Worm (Caenorhabditis elegans): Measurements from ENCODE around the gene C33G8.2.

Gene C33G8.2

ce11 chrV:6998303-6998884 lies 11.2 kb upstream of the C33G8.2 start, which contains the start of gene nhr-42:
Gene nhr-42, plus strand, starts transcription at chrV:6998819.
- TF ChIP-seq jun-1 (tag; optimal IDR thresholded peaks at IDR 0.05) (no peak), snpc-4 (tag; optimal IDR thresholded peaks at IDR 0.05) (no peak), tlp-1 (tag; optimal IDR thresholded peaks at IDR 0.05) (no peak), nhr-90 (tag; optimal IDR thresholded peaks at IDR 0.05; ENCODE audit: poor library complexity) (no peak), unc-86 (tag; optimal IDR thresholded peaks at IDR 0.05) (no peak), irx-1 (tag; optimal IDR thresholded peaks at IDR 0.05) (peak; percentile 8), unc-130 (tag; optimal IDR thresholded peaks at IDR 0.05) (no peak), nhr-20 (tag; optimal IDR thresholded peaks at IDR 0.05) (peak; percentile 68), grh-1 (GFP tag; IDR thresholded peaks at IDR 0.05) (no peak), elt-2 (tag; optimal IDR thresholded peaks at IDR 0.05) (peak; percentile 55), mef-2 (tag; optimal IDR thresholded peaks at IDR 0.05) (no peak), vab-15 (tag; optimal IDR thresholded peaks at IDR 0.05) (no peak), ceh-90 (tag; optimal IDR thresholded peaks at IDR 0.05) (no peak), fkh-4 (tag; optimal IDR thresholded peaks at IDR 0.05; ENCODE audit: borderline replicate concordance) (no peak), Y116A8C.19 (tag; optimal IDR thresholded peaks at IDR 0.05; ENCODE audit: borderline replicate concordance) (no peak), blmp-1 (tag; optimal IDR thresholded peaks at IDR 0.05) (peak; percentile 41), ets-5 (GFP tag; IDR thresholded peaks at IDR 0.05) (no peak), mab-9 (GFP tag; IDR thresholded peaks at IDR 0.05) (no peak), fos-1 (tag; optimal IDR thresholded peaks at IDR 0.05) (no peak), ceh-88 (GFP tag; IDR thresholded peaks at IDR 0.05) (no peak), ztf-11 (tag; optimal IDR thresholded peaks at IDR 0.05) (no peak), unc-30 (tag; optimal IDR thresholded peaks at IDR 0.05) (no peak), pax-3 (tag; optimal IDR thresholded peaks at IDR 0.05) (no peak), ceh-82 (tag; optimal IDR thresholded peaks at IDR 0.05) (no peak), nhr-12 (tag; optimal IDR thresholded peaks at IDR 0.05) (no peak), dpl-1 (GFP tag; optimal IDR thresholded peaks at IDR 0.05) (no peak), elt-3 (tag; optimal IDR thresholded peaks at IDR 0.05) (peak in 2 of 6 experiments; percentile 4 to 35), skn-1 (tag; optimal IDR thresholded peaks at IDR 0.05) (peak; percentile 2), lin-13 (GFP tag; optimal IDR thresholded peaks at IDR 0.05) (no peak), C34B4.2 (tag; optimal IDR thresholded peaks at IDR 0.05) (no peak), lin-35 (GFP tag; optimal IDR thresholded peaks at IDR 0.05) (peak in 1 of 2 experiments; percentile 18), tbx-2 (tag; optimal IDR thresholded peaks at IDR 0.05) (peak; percentile 62), efl-1 (optimal IDR thresholded peaks at IDR 0.05) (peak; percentile 2 to 3), efl-1 (GFP tag; optimal IDR thresholded peaks at IDR 0.05 in 1 of 2) (peak; percentile 1 to 77), nhr-28 (tag; optimal IDR thresholded peaks at IDR 0.05) (no peak), lin-39 (tag; optimal IDR thresholded peaks at IDR 0.05) (no peak), hpl-2 (GFP tag; optimal IDR thresholded peaks at IDR 0.05) (no peak), lir-3 (tag; optimal IDR thresholded peaks at IDR 0.05; ENCODE audit: poor library complexity) (no peak), swsn-7 (tag; optimal IDR thresholded peaks at IDR 0.05) (peak; percentile 17), efl-3 (GFP tag; optimal IDR thresholded peaks at IDR 0.05) (no peak), aha-1 (tag; optimal IDR thresholded peaks at IDR 0.05) (no peak), ceh-63 (GFP tag; optimal IDR thresholded peaks at IDR 0.05) (no peak), fkh-10 (GFP tag; optimal IDR thresholded peaks at IDR 0.05) (no peak), nhr-11 (tag; optimal IDR thresholded peaks at IDR 0.05) (no peak), nhr-77 (tag; optimal IDR thresholded peaks at IDR 0.05) (no peak), C16A3.4 (tag; optimal IDR thresholded peaks at IDR 0.05) (no peak), pag-3 (tag; optimal IDR thresholded peaks at IDR 0.05; ENCODE audit: borderline replicate concordance, insufficient read depth) (no peak), snu-23 (GFP tag; optimal IDR thresholded peaks at IDR 0.05) (peak; percentile 50), sox-4 (tag; optimal IDR thresholded peaks at IDR 0.05) (no peak), ztf-4 (tag; optimal IDR thresholded peaks at IDR 0.05) (no peak), nhr-76 (tag; optimal IDR thresholded peaks at IDR 0.05) (no peak), egl-13 (tag; optimal IDR thresholded peaks at IDR 0.05) (no peak), nhr-19 (GFP tag; conservative IDR thresholded peaks at IDR 0.05) (peak; percentile 29; the same call in 1 of the 2 replicates)

Data from whole organism, L1 larva.